Worm (Caenorhabditis elegans) whole organism, young adult: ENCODE results near the gene ZK688.1.
A peak's percentile ranks its signal among the peaks of the same experiment; 100 is the strongest.

Experiments
- B0035.1 ChIP-seq: sonication (generic microtip); optimal IDR thresholded peaks from 2 replicates; lab custom pipeline; 2016; ENCODE audit warnings: missing genetic modification characterization, mild to moderate bottlenecking, missing compliant biosample characterization, missing genotype, missing genetic modification reagents
- B0336.3 ChIP-seq: fragments of 200-800 bp; sonication (Bioruptor generic); IDR thresholded peaks from 2 replicates; pipeline ENCODE4 v1.3.6; 2022; ENCODE audit warnings: missing genetic modification characterization, missing compliant biosample characterization
- F23B12.7 ChIP-seq: sonication (generic microtip); optimal IDR thresholded peaks from 2 replicates; lab custom pipeline; 2017; ENCODE audit warnings: missing genetic modification characterization, mild to moderate bottlenecking, missing compliant biosample characterization, antibody characterized with exemption, moderate library complexity; ENCODE audit not compliant: insufficient read depth
- F39B2.1 ChIP-seq: fragments of 200-800 bp; sonication (Bioruptor generic); IDR thresholded peaks from 2 replicates; pipeline ENCODE4 v1.3.6; 2022; ENCODE audit warnings: missing genetic modification reagents, missing genetic modification characterization, missing compliant biosample characterization
- F49E8.2 ChIP-seq: sonication (generic microtip); optimal IDR thresholded peaks from 3 replicates; lab custom pipeline; 2017; ENCODE audit warnings: missing genetic modification characterization, mild to moderate bottlenecking, missing compliant biosample characterization, antibody characterized with exemption, moderate library complexity; ENCODE audit not compliant: insufficient read depth
- F52B5.7 ChIP-seq: sonication (generic microtip); optimal IDR thresholded peaks from 2 replicates; lab custom pipeline; 2016; ENCODE audit warnings: mild to moderate bottlenecking, missing genetic modification characterization, missing compliant biosample characterization
- T26A5.8 ChIP-seq: sonication (generic microtip); optimal IDR thresholded peaks from 2 replicates; lab custom pipeline; 2016; ENCODE audit warnings: missing genetic modification characterization, missing compliant biosample characterization
- Y53F4B.3 ChIP-seq: fragments of 200-800 bp; sonication (Bioruptor generic); IDR thresholded peaks from 2 replicates; pipeline ENCODE4 v1.3.6; 2022; ENCODE audit warnings: missing genetic modification reagents, missing genetic modification characterization, missing compliant biosample characterization
- Y56A3A.18 ChIP-seq: fragments of 200-800 bp; sonication (Bioruptor generic); IDR thresholded peaks from 2 replicates; pipeline ENCODE4 v1.3.6; 2022; ENCODE audit warnings: missing genetic modification reagents, missing genetic modification characterization, missing compliant biosample characterization
- attf-6 ChIP-seq: fragments of 200-800 bp; sonication (Bioruptor generic); IDR thresholded peaks from 2 replicates; pipeline ENCODE4 v1.3.6; 2022; ENCODE audit warnings: missing genetic modification reagents, missing genetic modification characterization, missing compliant biosample characterization
- bed-1 ChIP-seq: fragments of 200-800 bp; sonication (Bioruptor generic); IDR thresholded peaks from 2 replicates; pipeline ENCODE4 v1.3.6; 2022; ENCODE audit warnings: missing genetic modification reagents, missing genetic modification characterization, missing compliant biosample characterization
- cebp-1 ChIP-seq, 2 experiments: fragments of 200-800 bp in 1 of 2; sonication (Bioruptor generic) in 1 of 2; sonication (generic microtip) in 1 of 2; IDR thresholded peaks in 1 of 2; optimal IDR thresholded peaks in 1 of 2; 2 replicates each; pipeline versions ENCODE4 v1.3.6 to Lab custom; 2017 to 2022; ENCODE audit warnings: missing compliant biosample characterization in 2 of 2, missing genetic modification characterization in 2 of 2, mild to moderate bottlenecking in 1 of 2, missing genetic modification reagents in 1 of 2, moderate library complexity in 1 of 2
- ceh-58 ChIP-seq: fragments of 200-800 bp; sonication (Bioruptor generic); IDR thresholded peaks from 2 replicates; pipeline ENCODE4 v1.3.6; 2022; ENCODE audit warnings: missing genetic modification characterization, missing compliant biosample characterization
- die-1 ChIP-seq: sonication (generic microtip); optimal IDR thresholded peaks from 2 replicates; lab custom pipeline; 2016; ENCODE audit warnings: missing genotype, mild to moderate bottlenecking, missing genetic modification characterization, missing compliant biosample characterization
- dpl-1 ChIP-seq: fragments of 150-350 bp; optimal IDR thresholded peaks from 2 replicates; lab custom pipeline; 2014; ENCODE audit warnings: missing biosample characterization, missing genetic modification reagents, missing genetic modification characterization
- egl-44 ChIP-seq: fragments of 200-800 bp; sonication (Bioruptor generic); IDR thresholded peaks from 2 replicates; pipeline ENCODE4 v1.3.6; 2022; ENCODE audit warnings: missing genetic modification reagents, missing genetic modification characterization, missing compliant biosample characterization
- fkh-3 ChIP-seq: sonication (generic microtip); optimal IDR thresholded peaks from 2 replicates; lab custom pipeline; 2016; ENCODE audit warnings: mild to moderate bottlenecking, missing genetic modification characterization, missing compliant biosample characterization
- hlh-26 ChIP-seq: fragments of 200-800 bp; sonication (Bioruptor generic); conservative IDR thresholded peaks from 2 replicates; pipeline ENCODE4 v1.3.6; 2022; ENCODE audit warnings: missing genetic modification reagents, missing genetic modification characterization, missing compliant biosample characterization
- hmg-1.2 ChIP-seq: fragments of 200-800 bp; sonication (Bioruptor generic); IDR thresholded peaks from 2 replicates; pipeline ENCODE4 v1.3.6; 2022; ENCODE audit warnings: missing genetic modification reagents, missing genetic modification characterization, missing compliant biosample characterization
- hrde-1 ChIP-seq: sonication (generic microtip); optimal IDR thresholded peaks from 2 replicates; lab custom pipeline; 2016; ENCODE audit warnings: missing genetic modification characterization, mild to moderate bottlenecking, missing compliant biosample characterization, moderate library complexity, missing genotype, missing genetic modification reagents, borderline replicate concordance
- let-607 ChIP-seq, 2 experiments: fragments of 200-800 bp in 1 of 2; sonication (Bioruptor generic) in 1 of 2; sonication (generic microtip) in 1 of 2; optimal IDR thresholded peaks; 2 replicates each; lab custom pipeline; 2016 to 2018; ENCODE audit warnings: mild to moderate bottlenecking in 2 of 2, missing compliant biosample characterization in 2 of 2, missing genetic modification characterization in 2 of 2, moderate library complexity in 2 of 2, missing genotype in 1 of 2
- madf-6 ChIP-seq: fragments of 200-800 bp; sonication (Bioruptor generic); IDR thresholded peaks from 2 replicates; pipeline ENCODE4 v1.3.6; 2022; ENCODE audit warnings: missing genetic modification reagents, missing genetic modification characterization, missing compliant biosample characterization
- mel-28 ChIP-seq: sonication (generic microtip); optimal IDR thresholded peaks from 2 replicates; lab custom pipeline; 2016; ENCODE audit warnings: borderline replicate concordance, mild to moderate bottlenecking, missing genetic modification characterization, missing compliant biosample characterization
- pbrm-1 ChIP-seq: fragments of 200-800 bp; sonication (Bioruptor generic); IDR thresholded peaks from 2 replicates; pipeline ENCODE4 v1.3.6; 2022; ENCODE audit warnings: missing genetic modification reagents, missing genetic modification characterization, missing compliant biosample characterization
- rcor-1 ChIP-seq: fragments of 200-800 bp; sonication (Bioruptor generic); IDR thresholded peaks from 2 replicates; pipeline ENCODE4 v1.3.6; 2022; ENCODE audit warnings: missing genetic modification reagents, missing genetic modification characterization, missing compliant biosample characterization
- repo-1 ChIP-seq: sonication (generic microtip); optimal IDR thresholded peaks from 2 replicates; lab custom pipeline; 2017; ENCODE audit warnings: mild to moderate bottlenecking, missing genetic modification characterization, missing compliant biosample characterization
- rpc-1 ChIP-seq, 2 experiments: fragments of 150-350 bp in 1 of 2; sonication (generic microtip) in 1 of 2; optimal IDR thresholded peaks; 2 replicates each; lab custom pipeline; 2014 to 2018; ENCODE audit warnings: missing biosample characterization in 1 of 2, missing genetic modification characterization in 1 of 2, missing genetic modification reagents in 1 of 2, missing genotype in 1 of 2
- sdz-38 ChIP-seq: sonication (generic microtip); optimal IDR thresholded peaks from 2 replicates; lab custom pipeline; 2016; ENCODE audit warnings: missing genotype, missing genetic modification characterization, missing compliant biosample characterization
- snpc-1.3 ChIP-seq: sonication (generic microtip); optimal IDR thresholded peaks from 2 replicates; lab custom pipeline; 2017; ENCODE audit warnings: missing genetic modification characterization, mild to moderate bottlenecking, missing compliant biosample characterization, antibody characterized with exemption, moderate library complexity, missing genotype, missing genetic modification reagents; ENCODE audit not compliant: insufficient read depth
- snpc-3.4 ChIP-seq: sonication (generic microtip); optimal IDR thresholded peaks from 2 replicates; lab custom pipeline; 2017; ENCODE audit warnings: missing genetic modification characterization, mild to moderate bottlenecking, missing compliant biosample characterization, antibody characterized with exemption, moderate library complexity, missing genotype, missing genetic modification reagents
- snpc-4 ChIP-seq, 5 experiments: fragments of 150-350 bp in 1 of 5; sonication (generic microtip) in 4 of 5; optimal IDR thresholded peaks; 2 replicates each; lab custom pipeline; 2014 to 2018; ENCODE audit warnings: missing genetic modification characterization in 5 of 5, missing biosample characterization in 3 of 5, antibody characterized with exemption in 2 of 5, mild to moderate bottlenecking in 2 of 5, missing compliant biosample characterization in 2 of 5, missing genotype in 2 of 5, moderate library complexity in 2 of 5, missing genetic modification reagents in 1 of 5
- tlf-1 ChIP-seq: fragments of 200-800 bp; sonication (Bioruptor generic); optimal IDR thresholded peaks from 2 replicates; lab custom pipeline; 2018; ENCODE audit warnings: mild to moderate bottlenecking, missing genetic modification characterization, missing compliant biosample characterization
- unc-130 ChIP-seq: sonication (generic microtip); optimal IDR thresholded peaks from 2 replicates; lab custom pipeline; 2016; ENCODE audit warnings: missing genetic modification reagents, missing genetic modification characterization, missing compliant biosample characterization
- zfh-2 ChIP-seq: fragments of 200-800 bp; sonication (Bioruptor generic); conservative IDR thresholded peaks from 2 replicates; pipeline ENCODE4 v1.3.6; 2022; ENCODE audit warnings: missing genetic modification reagents, missing genetic modification characterization, missing compliant biosample characterization
- ztf-25 ChIP-seq: fragments of 200-800 bp; sonication (Bioruptor generic); IDR thresholded peaks from 2 replicates; pipeline ENCODE4 v1.3.6; 2022; ENCODE audit warnings: missing genetic modification reagents, missing genetic modification characterization, missing compliant biosample characterization
- ztf-26 ChIP-seq: sonication (generic microtip); optimal IDR thresholded peaks from 2 replicates; lab custom pipeline; 2017; ENCODE audit warnings: missing genetic modification characterization, missing compliant biosample characterization

Gene ZK688.1

ce11 chrIII:7880132-7880715, 29.1 kb upstream of the ZK688.1 start:
- TF ChIP-seq sdz-38 (tag; lab: Kevin White, UChicago): no peak
- no peak for TF ChIP-seq Y56A3A.18 (GFP tag; lab: Robert Waterston, UW)
- no peak for TF ChIP-seq cebp-1 (GFP tag; IDR thresholded peaks at IDR 0.05; lab: Robert Waterston, UW)
- TF ChIP-seq cebp-1 (tag; optimal IDR thresholded peaks at IDR 0.05; lab: Kevin White, UChicago): peak; percentile 68

ce11 chrIII:7882900-7883299, 26.5 kb upstream of the ZK688.1 start, which contains the start of gene ZK688.9:
Gene ZK688.9, minus strand, starts transcription at chrIII:7883000.
- TF ChIP-seq F23B12.7 (tag; lab: Kevin White, UChicago): no peak
- no peak for TF ChIP-seq F52B5.7 (tag; lab: Kevin White, UChicago)
- TF ChIP-seq ztf-25 (GFP tag; lab: Robert Waterston, UW): no peak
- TF ChIP-seq hmg-1.2: no peak
- no peak for TF ChIP-seq let-607 (tag; optimal IDR thresholded peaks at IDR 0.05; lab: Kevin White, UChicago)
- no peak for TF ChIP-seq dpl-1 (GFP tag; lab: Kevin White, UChicago)

ce11 chrIII:7884863-7885262, 24.5 kb upstream of the ZK688.1 start, which contains the start of gene ZK688.11:
Gene ZK688.11, minus strand, starts transcription at chrIII:7884963.
- TF ChIP-seq tlf-1 (GFP tag; lab: Kevin White, UChicago): no peak
- no peak for TF ChIP-seq F39B2.1
- TF ChIP-seq ztf-26 (tag; lab: Kevin White, UChicago): no peak
- TF ChIP-seq snpc-1.3: no peak
- TF ChIP-seq unc-130 (GFP tag; lab: Kevin White, UChicago): no peak
- TF ChIP-seq hlh-26 (GFP tag; lab: Robert Waterston, UW): no peak
- no peak for TF ChIP-seq ztf-25 (GFP tag; lab: Robert Waterston, UW)
- no peak for TF ChIP-seq pbrm-1 (GFP tag; lab: Robert Waterston, UW)
- TF ChIP-seq B0336.3 (GFP tag; lab: Robert Waterston, UW): no peak
- TF ChIP-seq B0035.1 (tag; lab: Kevin White, UChicago): no peak
- no peak for TF ChIP-seq die-1 (tag; lab: Kevin White, UChicago)
- TF ChIP-seq snpc-3.4 (tag; lab: Kevin White, UChicago): no peak
- TF ChIP-seq bed-1 (GFP tag; lab: Robert Waterston, UW): no peak
- TF ChIP-seq cebp-1 (GFP tag; IDR thresholded peaks at IDR 0.05; lab: Robert Waterston, UW): no peak
- no peak for TF ChIP-seq cebp-1 (tag; optimal IDR thresholded peaks at IDR 0.05; lab: Kevin White, UChicago)
- TF ChIP-seq F49E8.2 (tag; lab: Kevin White, UChicago): no peak
- TF ChIP-seq egl-44 (GFP tag; lab: Robert Waterston, UW): no peak

ce11 chrIII:7889036-7889435, 20.3 kb upstream of the ZK688.1 start:
- TF ChIP-seq ceh-58 (GFP tag; lab: Robert Waterston, UW) (no peak), madf-6 (GFP tag; lab: Robert Waterston, UW) (no peak), F23B12.7 (tag; lab: Kevin White, UChicago) (no peak), Y53F4B.3 (GFP tag; lab: Robert Waterston, UW) (no peak), attf-6 (GFP tag; lab: Robert Waterston, UW) (no peak), rcor-1 (GFP tag; lab: Robert Waterston, UW) (no peak), ztf-26 (tag; lab: Kevin White, UChicago) (no peak), mel-28 (tag; lab: Kevin White, UChicago) (no peak), hrde-1 (tag; lab: Kevin White, UChicago) (no peak), F39B2.1 (no peak), B0035.1 (tag; lab: Kevin White, UChicago) (no peak), snpc-4 (GFP tag; optimal IDR thresholded peaks at IDR 0.05; lab: Kevin White, UChicago) (no peak), snpc-4 (tag; optimal IDR thresholded peaks at IDR 0.05; lab: Kevin White, UChicago) (no peak), repo-1 (tag; lab: Kevin White, UChicago) (no peak), rpc-1 (optimal IDR thresholded peaks at IDR 0.05; lab: Kevin White, UChicago) (no peak), rpc-1 (tag; optimal IDR thresholded peaks at IDR 0.05; lab: Kevin White, UChicago) (no peak), hlh-26 (GFP tag; lab: Robert Waterston, UW) (no peak), fkh-3 (tag; lab: Kevin White, UChicago) (no peak), T26A5.8 (no peak), zfh-2 (GFP tag; lab: Robert Waterston, UW) (no peak)
